Fruit fly (Drosophila melanogaster) whole organism, embryonic: Measurements from ENCODE around the gene CG17549.

ENCODE experiments used
- Awh ChIP-seq: fragments of 200-800 bp; sonication (Bioruptor generic); IDR thresholded peaks from 2 replicates; pipeline ENCODE4, ENCODE4 v1.3.6; 2022; ENCODE audit warnings: missing biosample characterization, missing genetic modification characterization
- Bgb ChIP-seq: fragments of 200-800 bp; sonication (Bioruptor generic); IDR thresholded peaks from 2 replicates; pipeline ENCODE4 v1.3.6; 2022; ENCODE audit warnings: missing biosample characterization, missing genetic modification characterization; ENCODE audit not compliant: partially characterized antibody
- CG10147 ChIP-seq: fragments of 200-800 bp; sonication (Bioruptor generic); optimal IDR thresholded peaks from 2 replicates; lab custom pipeline; 2019; ENCODE audit warnings: missing biosample characterization, mild to moderate bottlenecking, missing genetic modification characterization, moderate library complexity
- CG10543 ChIP-seq: fragments of 200-800 bp; sonication (Bioruptor generic); optimal IDR thresholded peaks from 3 replicates; lab custom pipeline; 2017; ENCODE audit warnings: missing biosample characterization, mild to moderate bottlenecking, missing genetic modification characterization, moderate library complexity
- CG11560 ChIP-seq: fragments of 200-800 bp; sonication (Bioruptor generic); IDR thresholded peaks from 3 replicates; pipeline ENCODE4 v1.3.6; 2022; ENCODE audit warnings: missing biosample characterization, missing genetic modification characterization
- CG11723 ChIP-seq: fragments of 200-800 bp; sonication (Bioruptor generic); optimal IDR thresholded peaks from 2 replicates; lab custom pipeline; 2017; ENCODE audit warnings: missing biosample characterization, mild to moderate bottlenecking, missing genetic modification characterization
- CG14965 ChIP-seq: fragments of 200-800 bp; sonication (Bioruptor generic); optimal IDR thresholded peaks from 2 replicates; lab custom pipeline; 2016; ENCODE audit warnings: missing biosample characterization, missing genetic modification characterization, borderline replicate concordance
- CG15269 ChIP-seq: fragments of 200-800 bp; sonication (Bioruptor generic); optimal IDR thresholded peaks from 2 replicates; lab custom pipeline; 2018; ENCODE audit warnings: missing biosample characterization, mild to moderate bottlenecking, missing genetic modification characterization, moderate library complexity
- CG18262 ChIP-seq: fragments of 200-800 bp; optimal IDR thresholded peaks from 3 replicates; lab custom pipeline; 2019; ENCODE audit warnings: missing biosample characterization, mild to moderate bottlenecking, missing genetic modification characterization, moderate library complexity
- CG18476 ChIP-seq: fragments of 200-800 bp; sonication (Bioruptor generic); optimal IDR thresholded peaks from 2 replicates; lab custom pipeline; 2016; ENCODE audit warnings: missing biosample characterization, mild to moderate bottlenecking, missing genetic modification characterization
- CG2129 ChIP-seq: fragments of 200-800 bp; sonication (Bioruptor generic); IDR thresholded peaks from 2 replicates; pipeline ENCODE4 v1.3.6; 2022; ENCODE audit warnings: missing biosample characterization, missing genetic modification characterization; ENCODE audit not compliant: partially characterized antibody
- CG32532 ChIP-seq: fragments of 200-800 bp; sonication (Bioruptor generic); IDR thresholded peaks from 2 replicates; pipeline ENCODE4 v1.3.6; 2022; ENCODE audit warnings: missing biosample characterization, missing genetic modification characterization
- CG3847 ChIP-seq: fragments of 200-800 bp; sonication (Bioruptor generic); IDR thresholded peaks from 2 replicates; pipeline ENCODE4 v1.3.6; 2022; ENCODE audit warnings: missing biosample characterization, missing genetic modification characterization
- CG4404 ChIP-seq: fragments of 200-800 bp; sonication (Bioruptor generic); IDR thresholded peaks from 2 replicates; pipeline ENCODE4 v1.3.6; 2022; ENCODE audit warnings: missing biosample characterization, missing genetic modification characterization
- CG6175 ChIP-seq: fragments of 200-800 bp; sonication (Bioruptor generic); IDR thresholded peaks from 3 replicates; pipeline ENCODE4 v1.3.6; 2022; ENCODE audit warnings: missing biosample characterization, missing genetic modification characterization
- CG6254 ChIP-seq: fragments of 200-800 bp; sonication (Bioruptor generic); optimal IDR thresholded peaks from 3 replicates; lab custom pipeline; 2017; ENCODE audit warnings: mild to moderate bottlenecking, missing biosample characterization, missing genetic modification reagents, missing genetic modification characterization
- CG6791 ChIP-seq: fragments of 200-800 bp; sonication (Bioruptor generic); IDR thresholded peaks from 3 replicates; pipeline ENCODE4 v1.3.6; 2022; ENCODE audit warnings: missing biosample characterization, missing genetic modification characterization; ENCODE audit not compliant: partially characterized antibody
- CG7839 ChIP-seq: fragments of 200-800 bp; sonication (Bioruptor generic); optimal IDR thresholded peaks from 3 replicates; lab custom pipeline; 2018; ENCODE audit warnings: missing biosample characterization, mild to moderate bottlenecking, missing genetic modification characterization, moderate library complexity
- CG9437 ChIP-seq: fragments of 200-800 bp; sonication (Bioruptor generic); optimal IDR thresholded peaks from 2 replicates; lab custom pipeline; 2018; ENCODE audit warnings: missing biosample characterization, mild to moderate bottlenecking, missing genetic modification characterization
- CG9727 ChIP-seq: fragments of 200-800 bp; sonication (Bioruptor generic); optimal IDR thresholded peaks from 3 replicates; lab custom pipeline; 2017; ENCODE audit warnings: missing biosample characterization, mild to moderate bottlenecking, missing genetic modification characterization
- CG9876 ChIP-seq: fragments of 200-800 bp; sonication (Bioruptor generic); optimal IDR thresholded peaks from 2 replicates; lab custom pipeline; 2016; ENCODE audit warnings: missing biosample characterization, missing genetic modification characterization
- Camta ChIP-seq: fragments of 200-800 bp; sonication (Bioruptor generic); optimal IDR thresholded peaks from 2 replicates; lab custom pipeline; 2016; ENCODE audit warnings: missing biosample characterization, missing genetic modification characterization
- E2f2 ChIP-seq: fragments of 200-800 bp; sonication (Bioruptor generic); IDR thresholded peaks from 2 replicates; pipeline ENCODE4 v1.3.6; 2022; ENCODE audit warnings: missing biosample characterization, missing genetic modification characterization
- HLH3B ChIP-seq: fragments of 200-800 bp; sonication (Bioruptor generic); IDR thresholded peaks from 2 replicates; pipeline ENCODE4 v1.3.6; 2022; ENCODE audit warnings: missing biosample characterization, missing genetic modification characterization
- Hr3 ChIP-seq: fragments of 200-800 bp; sonication (Bioruptor generic); optimal IDR thresholded peaks from 3 replicates; lab custom pipeline; 2016; ENCODE audit warnings: missing biosample characterization, missing genetic modification characterization
- Hr78 ChIP-seq, 2 experiments: fragments of 200-800 bp in 1 of 2; fragments of >200 bp in 1 of 2; sonication (Bioruptor generic) in 1 of 2; optimal IDR thresholded peaks; 2 replicates each; lab custom pipeline; 2017 to 2019; ENCODE audit warnings: missing biosample characterization in 2 of 2, missing genetic modification characterization in 2 of 2, mild to moderate bottlenecking in 1 of 2, moderate library complexity in 1 of 2
- Lim3 ChIP-seq: fragments of 200-800 bp; sonication (Bioruptor generic); IDR thresholded peaks from 2 replicates; pipeline ENCODE4 v1.3.6; 2022; ENCODE audit warnings: missing biosample characterization, missing genetic modification characterization
- Meics ChIP-seq: fragments of 200-800 bp; sonication (Bioruptor generic); optimal IDR thresholded peaks from 2 replicates; lab custom pipeline; 2017; ENCODE audit warnings: missing biosample characterization, mild to moderate bottlenecking, missing genetic modification characterization
- Mes4 ChIP-seq: fragments of 200-800 bp; sonication (Bioruptor generic); optimal IDR thresholded peaks from 2 replicates; lab custom pipeline; 2016; ENCODE audit warnings: missing biosample characterization, missing genetic modification characterization
- NFAT ChIP-seq: fragments of 200-800 bp; sonication (Bioruptor generic); IDR thresholded peaks from 2 replicates; pipeline ENCODE4 v1.3.6; 2022; ENCODE audit warnings: missing biosample characterization, missing genetic modification characterization
- Oaz ChIP-seq: fragments of 200-800 bp; sonication (Bioruptor generic); IDR thresholded peaks from 2 replicates; pipeline ENCODE4 v1.3.6; 2022; ENCODE audit warnings: missing biosample characterization, missing genetic modification characterization
- Trl ChIP-seq, 3 experiments: fragments of >200 bp in 2 of 3; fragments of 200-800 bp in 1 of 3; sonication (Bioruptor generic) in 1 of 3; optimal IDR thresholded peaks; 2 replicates in 1 of 3; 3 replicates in 2 of 3; lab custom pipeline; 2016 to 2017; ENCODE audit warnings: missing biosample characterization in 1 of 3, missing genetic modification characterization in 1 of 3
- ash1 ChIP-seq: fragments of 200-800 bp; sonication (Bioruptor generic); optimal IDR thresholded peaks from 2 replicates; lab custom pipeline; 2018; ENCODE audit warnings: missing biosample characterization, mild to moderate bottlenecking, missing genetic modification characterization
- bbx ChIP-seq: fragments of 200-800 bp; sonication (Bioruptor generic); IDR thresholded peaks from 2 replicates; pipeline ENCODE4 v1.3.6; 2022; ENCODE audit warnings: missing biosample characterization, missing genetic modification characterization; ENCODE audit not compliant: partially characterized antibody
- bowl ChIP-seq: fragments of 200-800 bp; sonication (Bioruptor generic); IDR thresholded peaks from 2 replicates; pipeline ENCODE4 v1.3.6; 2022; ENCODE audit warnings: missing biosample characterization, missing genetic modification characterization
- cas ChIP-seq: fragments of 200-800 bp; sonication (Bioruptor generic); IDR thresholded peaks from 2 replicates; pipeline ENCODE4 v1.3.6; 2022; ENCODE audit warnings: missing biosample characterization, missing genetic modification characterization
- chn ChIP-seq: fragments of 200-800 bp; sonication (Bioruptor generic); optimal IDR thresholded peaks from 2 replicates; lab custom pipeline; 2016; ENCODE audit warnings: missing biosample characterization, missing genetic modification characterization
- dan ChIP-seq: fragments of 200-800 bp; sonication (Bioruptor generic); IDR thresholded peaks from 2 replicates; pipeline ENCODE4 v1.3.6; 2022; ENCODE audit warnings: missing biosample characterization, missing genetic modification characterization
- dimm ChIP-seq: fragments of 200-800 bp; sonication (Bioruptor generic); IDR thresholded peaks from 2 replicates; pipeline ENCODE4 v1.3.6; 2022; ENCODE audit warnings: missing biosample characterization, missing genetic modification characterization
- h ChIP-seq: fragments of >200 bp; optimal IDR thresholded peaks from 2 replicates; lab custom pipeline; 2017
- hb ChIP-seq: fragments of 200-800 bp; sonication (Bioruptor generic); IDR thresholded peaks from 3 replicates; pipeline ENCODE4 v1.3.6; 2022; ENCODE audit warnings: missing biosample characterization, missing genetic modification characterization; ENCODE audit not compliant: partially characterized antibody
- knrl ChIP-seq: fragments of 200-800 bp; sonication (Bioruptor generic); IDR thresholded peaks from 3 replicates; pipeline ENCODE4 v1.3.6; 2022; ENCODE audit warnings: missing biosample characterization, missing genetic modification characterization; ENCODE audit not compliant: partially characterized antibody
- otp ChIP-seq: fragments of 200-800 bp; sonication (Bioruptor generic); IDR thresholded peaks from 3 replicates; pipeline ENCODE4, ENCODE4 v1.3.6; 2022; ENCODE audit warnings: missing biosample characterization, missing genetic modification characterization
- peb ChIP-seq: fragments of 200-800 bp; sonication (Bioruptor generic); IDR thresholded peaks from 2 replicates; pipeline ENCODE4 v1.3.6; 2022; ENCODE audit warnings: missing biosample characterization, missing genetic modification characterization
- phol ChIP-seq: fragments of 200-800 bp; sonication (Bioruptor generic); optimal IDR thresholded peaks from 3 replicates; lab custom pipeline; 2018; ENCODE audit warnings: missing biosample characterization, mild to moderate bottlenecking, missing genetic modification characterization, moderate library complexity
- ranshi ChIP-seq: fragments of 200-800 bp; sonication (Bioruptor generic); IDR thresholded peaks from 2 replicates; pipeline ENCODE4 v1.3.6; 2022; ENCODE audit warnings: missing biosample characterization, missing genetic modification characterization
- sim ChIP-seq: fragments of 200-800 bp; sonication (Bioruptor generic); IDR thresholded peaks from 2 replicates; pipeline ENCODE4 v1.3.6; 2022; ENCODE audit warnings: missing biosample characterization, missing genetic modification characterization
- tll ChIP-seq, 2 experiments: fragments of 200-800 bp in 1 of 2; fragments of >200 bp in 1 of 2; sonication (Bioruptor generic) in 1 of 2; optimal IDR thresholded peaks; 2 replicates each; lab custom pipeline; 2017 to 2019; ENCODE audit warnings: missing biosample characterization in 2 of 2, missing genetic modification characterization in 2 of 2, mild to moderate bottlenecking in 1 of 2, moderate library complexity in 1 of 2
- twi ChIP-seq: fragments of 200-800 bp; optimal IDR thresholded peaks from 2 replicates; lab custom pipeline; 2019; ENCODE audit warnings: missing biosample characterization, mild to moderate bottlenecking, missing genetic modification characterization, moderate library complexity

CG17549 gene

DNA sequence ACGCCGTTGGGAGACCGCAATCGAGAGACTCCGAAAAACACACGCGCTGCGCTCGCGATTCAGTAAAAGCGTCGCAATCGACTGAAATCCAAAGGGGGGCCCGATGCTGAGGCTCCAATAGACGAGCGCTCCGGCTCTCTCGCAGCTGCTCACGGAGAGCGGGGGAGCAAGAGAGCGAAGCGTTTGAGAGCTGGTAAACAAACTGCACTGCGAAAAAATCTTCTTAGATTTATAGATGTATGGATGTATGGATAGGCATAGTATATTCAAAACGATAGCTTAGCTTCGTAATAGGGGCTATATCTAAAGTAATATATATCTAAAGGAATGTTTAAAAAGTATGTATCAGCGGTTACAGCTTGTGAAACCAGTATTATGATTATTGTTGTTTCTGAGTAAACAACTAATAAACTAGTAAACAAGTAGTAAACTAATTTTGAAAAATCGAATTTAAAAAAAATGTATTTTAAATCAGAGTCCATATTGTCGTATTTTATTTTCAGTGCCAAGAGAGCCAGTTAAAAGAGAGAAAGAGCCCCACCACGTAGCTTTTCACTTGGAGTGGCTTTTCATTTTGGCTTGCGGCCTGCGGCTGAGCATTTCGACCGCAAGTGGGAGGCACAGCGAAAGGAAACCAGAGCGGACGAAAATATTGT is 33.7 kb upstream of the CG17549 start, which contains the start of the genes Alp12 and CG13085 (continued):
- peak in 1 of 2 experiments; percentile 94 for TF ChIP-seq Hr78 (GFP tag; optimal IDR thresholded peaks at IDR 0.05; lab: Kevin White, UChicago)
- TF ChIP-seq twi (tag; lab: Kevin White, UChicago) = peak; percentile 95
- TF ChIP-seq CG9727 (GFP tag; lab: Kevin White, UChicago) = peak; percentile 98
- TF ChIP-seq CG15269 = peak; percentile 99
- peak; percentile 88 for TF ChIP-seq CG4404 (GFP tag; lab: Robert Waterston, UW)
- peak; percentile 94 for TF ChIP-seq chn
- TF ChIP-seq CG18476 (GFP tag; lab: Kevin White, UChicago) = peak; percentile 96
- TF ChIP-seq CG14965 (GFP tag; lab: Kevin White, UChicago) = peak; percentile 57
- TF ChIP-seq h = no peak
- TF ChIP-seq cas (GFP tag; lab: Robert Waterston, UW) = peak; percentile 82
- TF ChIP-seq E2f2 (GFP tag; lab: Robert Waterston, UW) = peak; percentile 85
- TF ChIP-seq bowl (GFP tag; lab: Robert Waterston, UW) = peak; percentile 86
- TF ChIP-seq CG2129 (GFP tag; lab: Robert Waterston, UW) = no peak
- TF ChIP-seq Oaz = peak; percentile 93
- TF ChIP-seq ash1 (GFP tag; lab: Kevin White, UChicago) = no peak
- TF ChIP-seq knrl (GFP tag; lab: Robert Waterston, UW) = no peak
- peak; percentile 75 for TF ChIP-seq sim (GFP tag; lab: Robert Waterston, UW)
- peak; percentile 54; the same call in 2 of the 3 replicates for TF ChIP-seq CG6791
- peak; percentile 98 for TF ChIP-seq Hr3 (GFP tag; lab: Kevin White, UChicago)
- peak; percentile 93 to 98 for TF ChIP-seq Trl (optimal IDR thresholded peaks at IDR 0.05; lab: Kevin White, UChicago)
- peak; percentile 94 for TF ChIP-seq Trl (GFP tag; optimal IDR thresholded peaks at IDR 0.05; lab: Kevin White, UChicago)
- TF ChIP-seq Meics (GFP tag; lab: Kevin White, UChicago) = peak; percentile 99
- TF ChIP-seq phol (tag; lab: Kevin White, UChicago) = peak; percentile 98
- peak; percentile 96 for TF ChIP-seq CG11723
- TF ChIP-seq tll (GFP tag; optimal IDR thresholded peaks at IDR 0.05; lab: Kevin White, UChicago) = peak in 1 of 2 experiments; percentile 37
- TF ChIP-seq CG10543 = peak; percentile 100
- TF ChIP-seq Bgb (GFP tag; lab: Robert Waterston, UW) = peak; percentile 48; the same call in 1 of the 2 replicates
- peak; percentile 91 for TF ChIP-seq CG6175
- TF ChIP-seq CG10147 (GFP tag; lab: Kevin White, UChicago) = peak; percentile 98
- TF ChIP-seq CG9876 (GFP tag; lab: Kevin White, UChicago) = peak; percentile 80
- peak; percentile 96 for TF ChIP-seq CG9437
- TF ChIP-seq Mes4 (GFP tag; lab: Kevin White, UChicago) = peak; percentile 88
- TF ChIP-seq HLH3B (GFP tag; lab: Robert Waterston, UW) = peak; percentile 93
- peak; percentile 98 for TF ChIP-seq CG7839 (tag; lab: Kevin White, UChicago)
- TF ChIP-seq CG11560 = peak; percentile 90
- TF ChIP-seq bbx = no peak
- TF ChIP-seq otp = peak; percentile 90
- peak; percentile 87 for TF ChIP-seq peb (GFP tag; lab: Robert Waterston, UW)
- TF ChIP-seq Awh = peak; percentile 91; the same call in 1 of the 2 replicates
- TF ChIP-seq dimm (GFP tag; lab: Robert Waterston, UW) = peak; percentile 87
- peak; percentile 92 for TF ChIP-seq NFAT (GFP tag; lab: Robert Waterston, UW)
- peak; percentile 96 for TF ChIP-seq CG6254 (GFP tag; lab: Kevin White, UChicago)
- peak; percentile 96 for TF ChIP-seq Camta
- peak; percentile 96 for TF ChIP-seq CG32532
- peak; percentile 89 for TF ChIP-seq ranshi (GFP tag; lab: Robert Waterston, UW)
- peak; percentile 97 for TF ChIP-seq CG3847 (GFP tag; lab: Robert Waterston, UW)
- TF ChIP-seq hb (GFP tag; lab: Robert Waterston, UW) = no peak
- TF ChIP-seq Lim3 = peak; percentile 91
- peak; percentile 99 for TF ChIP-seq CG18262 (tag; lab: Kevin White, UChicago)
- no peak for TF ChIP-seq dan (GFP tag; lab: Robert Waterston, UW)
